Worm (Caenorhabditis elegans): ENCODE measurements around the gene mcat-1.

DNA sequence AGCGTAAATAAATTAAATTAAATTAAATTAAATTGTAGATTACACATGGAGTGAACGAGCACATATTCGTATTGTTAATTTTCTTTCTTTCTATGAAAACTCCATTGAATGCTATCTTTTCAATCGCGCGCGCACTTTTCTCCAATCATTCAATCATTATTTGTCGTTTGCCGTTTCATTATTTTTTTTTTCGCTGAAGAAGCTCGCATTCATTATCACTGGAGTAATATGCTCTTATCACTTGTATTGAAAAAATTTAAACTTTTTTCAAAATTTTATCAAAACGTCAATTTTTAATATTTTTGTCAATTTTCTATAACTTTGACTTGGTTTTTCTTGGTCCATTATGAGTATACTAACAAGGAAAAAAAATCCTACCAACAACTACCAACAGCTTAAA, 25.8 kb downstream of the mcat-1 start:
- TF ChIP-seq F13H6.1 (tag; optimal IDR thresholded peaks at IDR 0.05) (no peak), ztf-11 (tag; optimal IDR thresholded peaks at IDR 0.05) (no peak), nhr-6 (tag; optimal IDR thresholded peaks at IDR 0.05) (no peak), egl-27 (tag; optimal IDR thresholded peaks at IDR 0.05) (no peak), ama-1 (optimal IDR thresholded peaks at IDR 0.05) (no peak), ceh-82 (tag; optimal IDR thresholded peaks at IDR 0.05) (no peak), nhr-237 (tag; optimal IDR thresholded peaks at IDR 0.05) (no peak), nhr-12 (tag; optimal IDR thresholded peaks at IDR 0.05) (no peak)

Data from whole organism, L2 larva.